Fruit fly (Drosophila melanogaster): ENCODE results near the gene Rhau.

Gene Rhau

DNA sequence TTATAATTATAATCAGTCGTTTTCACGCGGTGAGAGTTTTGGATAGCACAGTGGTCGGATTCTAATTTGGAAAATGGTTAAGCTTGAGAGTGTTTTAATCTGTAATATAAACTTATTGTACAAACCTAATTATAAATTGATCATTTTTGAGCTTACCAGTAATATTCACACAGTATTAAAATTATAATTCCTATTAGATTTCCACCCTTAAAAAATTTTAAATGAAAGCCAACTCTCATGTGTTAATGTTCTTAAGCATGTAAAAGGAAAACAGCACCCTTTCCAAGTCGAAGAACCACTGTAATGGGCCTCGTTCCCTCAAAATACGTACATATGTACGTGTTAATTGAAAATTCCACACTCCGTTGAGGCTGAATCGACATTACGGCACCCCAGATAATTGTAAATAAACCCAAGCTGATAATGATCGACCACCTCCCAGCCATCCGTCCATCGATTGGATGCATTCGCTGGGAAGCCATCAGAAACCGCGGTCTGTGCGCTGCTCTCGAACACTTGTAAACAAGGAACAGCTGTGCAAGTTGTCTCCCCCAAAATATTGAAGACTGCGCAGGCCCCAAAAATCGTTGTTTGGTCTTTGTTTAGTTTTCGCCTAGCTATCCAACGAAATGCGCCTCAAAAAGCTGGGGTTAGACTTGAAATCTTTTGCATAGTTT is 2.2 kb upstream of the Rhau start (continued):
- TF ChIP-seq fd102C (GFP tag; optimal IDR thresholded peaks at IDR 0.05) (no peak), crol (GFP tag; IDR thresholded peaks at IDR 0.05) (no peak), CG13287 (GFP tag; IDR thresholded peaks at IDR 0.05; ENCODE audit: partially characterized antibody) (no peak), Hmx (GFP tag; optimal IDR thresholded peaks at IDR 0.05) (no peak), twi (tag; optimal IDR thresholded peaks at IDR 0.05) (no peak), CG2120 (GFP tag; optimal IDR thresholded peaks at IDR 0.05) (peak; percentile 51), CG12942 (GFP tag; optimal IDR thresholded peaks at IDR 0.05) (no peak), D19B (GFP tag; optimal IDR thresholded peaks at IDR 0.05) (no peak), aop (GFP tag; IDR thresholded peaks at IDR 0.05) (no peak), ken (GFP tag; IDR thresholded peaks at IDR 0.05) (no peak), gfzf (GFP tag; optimal IDR thresholded peaks at IDR 0.05) (no peak), zfh1 (GFP tag; IDR thresholded peaks at IDR 0.05) (no peak; the same call in 2 of the 3 replicates), Doc3 (GFP tag; IDR thresholded peaks at IDR 0.05; ENCODE audit: partially characterized antibody) (no peak), ac (GFP tag; optimal IDR thresholded peaks at IDR 0.05) (no peak), CG6254 (GFP tag; optimal IDR thresholded peaks at IDR 0.05) (peak; percentile 12), eyg (GFP tag; optimal IDR thresholded peaks at IDR 0.05) (no peak), CG17385 (GFP tag; optimal IDR thresholded peaks at IDR 0.05) (peak; percentile 42), Sin3A (optimal IDR thresholded peaks at IDR 0.05) (no peak), crp (GFP tag; optimal IDR thresholded peaks at IDR 0.05) (peak in 1 of 2 experiments; percentile 34), mld (GFP tag; IDR thresholded peaks at IDR 0.05; ENCODE audit: partially characterized antibody) (no peak), jing (GFP tag; optimal IDR thresholded peaks at IDR 0.05) (no peak), CG9797 (GFP tag; optimal IDR thresholded peaks at IDR 0.05) (no peak), CG15601 (tag; optimal IDR thresholded peaks at IDR 0.05) (peak; percentile 23), Atf3 (GFP tag; optimal IDR thresholded peaks at IDR 0.05) (no peak), CG30431 (GFP tag; optimal IDR thresholded peaks at IDR 0.05) (no peak), pho (GFP tag; optimal IDR thresholded peaks at IDR 0.05) (peak; percentile 23), mirr (GFP tag; optimal IDR thresholded peaks at IDR 0.05) (no peak), CG17802 (tag; optimal IDR thresholded peaks at IDR 0.05) (no peak), Max (GFP tag; optimal IDR thresholded peaks at IDR 0.05) (peak; percentile 18), CG15073 (GFP tag; optimal IDR thresholded peaks at IDR 0.05) (no peak), Taf1 (GFP tag; IDR thresholded peaks at IDR 0.05) (peak; percentile 24; the same call in 1 of the 2 replicates), Opbp (GFP tag; IDR thresholded peaks at IDR 0.05; ENCODE audit: partially characterized antibody) (no peak), CG17361 (GFP tag; IDR thresholded peaks at IDR 0.05) (0 out of 3 replicates have a peak, but pooled peaks have one; percentile 9), CG9727 (GFP tag; optimal IDR thresholded peaks at IDR 0.05) (peak; percentile 46), ash1 (GFP tag; optimal IDR thresholded peaks at IDR 0.05) (no peak), MESR4 (GFP tag; optimal IDR thresholded peaks at IDR 0.05) (no peak), amos (GFP tag; IDR thresholded peaks at IDR 0.05; ENCODE audit: partially characterized antibody) (no peak), CG9437 (GFP tag; optimal IDR thresholded peaks at IDR 0.05) (peak; percentile 35), CG1832 (GFP tag; optimal IDR thresholded peaks at IDR 0.05) (no peak), Bgb (GFP tag; IDR thresholded peaks at IDR 0.05; ENCODE audit: partially characterized antibody) (no peak), org-1 (GFP tag; optimal IDR thresholded peaks at IDR 0.05) (peak; percentile 11), CG18599 (GFP tag; optimal IDR thresholded peaks at IDR 0.05) (peak; percentile 50), unpg (GFP tag; optimal IDR thresholded peaks at IDR 0.05) (peak; percentile 54), CG4360 (GFP tag; IDR thresholded peaks at IDR 0.05) (no peak), sens (GFP tag) (peak; percentile 72), CG10209 (GFP tag; optimal IDR thresholded peaks at IDR 0.05) (peak; percentile 38), CG6272 (GFP tag; IDR thresholded peaks at IDR 0.05) (0 out of 2 replicates have a peak, but pooled peaks have one; percentile 34), kni (GFP tag; optimal IDR thresholded peaks at IDR 0.05) (no peak), esg (GFP tag; conservative IDR thresholded peaks at IDR 0.05) (peak; percentile 53; the same call in 1 of the 2 replicates)

Data from whole organism, embryonic.